Worm (Caenorhabditis elegans) whole organism, young adult: Measurements from ENCODE around the gene ani-2.

ENCODE experiments used
- B0261.1 ChIP-seq: sonication (generic microtip); optimal IDR thresholded peaks from 2 replicates; lab custom pipeline; 2016; ENCODE audit warnings: mild to moderate bottlenecking, missing genetic modification characterization, moderate library complexity, missing compliant biosample characterization
- B0336.3 ChIP-seq: fragments of 200-800 bp; sonication (Bioruptor generic); IDR thresholded peaks from 2 replicates; pipeline ENCODE4 v1.3.6; 2022; ENCODE audit warnings: missing genetic modification characterization, missing compliant biosample characterization
- F49E8.2 ChIP-seq: sonication (generic microtip); optimal IDR thresholded peaks from 3 replicates; lab custom pipeline; 2017; ENCODE audit warnings: missing genetic modification characterization, mild to moderate bottlenecking, missing compliant biosample characterization, antibody characterized with exemption, moderate library complexity; ENCODE audit not compliant: insufficient read depth
- F52B5.7 ChIP-seq: sonication (generic microtip); optimal IDR thresholded peaks from 2 replicates; lab custom pipeline; 2016; ENCODE audit warnings: mild to moderate bottlenecking, missing genetic modification characterization, missing compliant biosample characterization
- F57A8.1 ChIP-seq: fragments of 200-800 bp; sonication (Bioruptor generic); optimal IDR thresholded peaks from 2 replicates; lab custom pipeline; 2018; ENCODE audit warnings: mild to moderate bottlenecking, missing genetic modification characterization, moderate library complexity, missing compliant biosample characterization
- F57C9.4 ChIP-seq: sonication (generic microtip); optimal IDR thresholded peaks from 2 replicates; lab custom pipeline; 2017; ENCODE audit warnings: mild to moderate bottlenecking, missing genetic modification characterization, missing compliant biosample characterization
- K11D2.4 ChIP-seq: fragments of 200-800 bp; sonication (Bioruptor generic); IDR thresholded peaks from 2 replicates; pipeline ENCODE4 v1.3.6; 2022; ENCODE audit warnings: missing genetic modification reagents, missing genetic modification characterization, missing compliant biosample characterization
- T26A5.8 ChIP-seq: sonication (generic microtip); optimal IDR thresholded peaks from 2 replicates; lab custom pipeline; 2016; ENCODE audit warnings: missing genetic modification characterization, missing compliant biosample characterization
- Y56A3A.18 ChIP-seq: fragments of 200-800 bp; sonication (Bioruptor generic); IDR thresholded peaks from 2 replicates; pipeline ENCODE4 v1.3.6; 2022; ENCODE audit warnings: missing genetic modification reagents, missing genetic modification characterization, missing compliant biosample characterization
- Y67H2A.10 ChIP-seq: fragments of 200-800 bp; sonication (Bioruptor generic); conservative IDR thresholded peaks from 2 replicates; pipeline ENCODE4 v1.3.6; 2022; ENCODE audit warnings: missing genetic modification reagents, missing genetic modification characterization, missing compliant biosample characterization
- attf-3 ChIP-seq: fragments of 200-800 bp; sonication (Bioruptor generic); conservative IDR thresholded peaks from 2 replicates; pipeline ENCODE4 v1.3.6; 2022; ENCODE audit warnings: missing genetic modification reagents, missing genetic modification characterization, missing compliant biosample characterization
- attf-5 ChIP-seq: fragments of 200-800 bp; sonication (Bioruptor generic); optimal IDR thresholded peaks from 2 replicates; lab custom pipeline; 2018; ENCODE audit warnings: mild to moderate bottlenecking, missing genetic modification characterization, missing compliant biosample characterization
- attf-6 ChIP-seq: fragments of 200-800 bp; sonication (Bioruptor generic); IDR thresholded peaks from 2 replicates; pipeline ENCODE4 v1.3.6; 2022; ENCODE audit warnings: missing genetic modification reagents, missing genetic modification characterization, missing compliant biosample characterization
- bed-2 ChIP-seq: fragments of 200-800 bp; sonication (Bioruptor generic); IDR thresholded peaks from 2 replicates; pipeline ENCODE4 v1.3.6; 2022; ENCODE audit warnings: missing genetic modification reagents, missing genetic modification characterization, missing compliant biosample characterization
- ceh-58 ChIP-seq: fragments of 200-800 bp; sonication (Bioruptor generic); IDR thresholded peaks from 2 replicates; pipeline ENCODE4 v1.3.6; 2022; ENCODE audit warnings: missing genetic modification characterization, missing compliant biosample characterization
- ceh-79 ChIP-seq: sonication (generic microtip); optimal IDR thresholded peaks from 2 replicates; lab custom pipeline; 2017; ENCODE audit warnings: mild to moderate bottlenecking, missing genetic modification characterization, missing compliant biosample characterization
- chd-7 ChIP-seq: sonication (generic microtip); optimal IDR thresholded peaks from 2 replicates; lab custom pipeline; 2016; ENCODE audit warnings: mild to moderate bottlenecking, missing genetic modification characterization, moderate library complexity, missing compliant biosample characterization
- die-1 ChIP-seq: sonication (generic microtip); optimal IDR thresholded peaks from 2 replicates; lab custom pipeline; 2016; ENCODE audit warnings: missing genotype, mild to moderate bottlenecking, missing genetic modification characterization, missing compliant biosample characterization
- dox-1 ChIP-seq: fragments of 200-800 bp; sonication (Bioruptor generic); IDR thresholded peaks from 2 replicates; pipeline ENCODE4 v1.3.6; 2022; ENCODE audit warnings: missing genetic modification reagents, missing genetic modification characterization, missing compliant biosample characterization
- hlh-12 ChIP-seq: sonication (generic microtip); optimal IDR thresholded peaks from 2 replicates; lab custom pipeline; 2016; ENCODE audit warnings: missing genetic modification characterization, missing compliant biosample characterization
- let-526 ChIP-seq: fragments of 200-800 bp; sonication (Bioruptor generic); IDR thresholded peaks from 2 replicates; pipeline ENCODE4 v1.3.6; 2022; ENCODE audit warnings: missing genetic modification reagents, missing genetic modification characterization, missing compliant biosample characterization
- lin-35 ChIP-seq, 3 experiments: fragments of 150-350 bp in 2 of 3; sonication (generic microtip) in 1 of 3; optimal IDR thresholded peaks; 2 replicates each; lab custom pipeline; 2014 to 2018; ENCODE audit warnings: missing biosample characterization in 3 of 3, missing genetic modification characterization in 3 of 3, missing genetic modification reagents in 3 of 3
- lin-54 ChIP-seq: fragments of 200-800 bp; sonication (Bioruptor generic); optimal IDR thresholded peaks from 2 replicates; lab custom pipeline; 2018; ENCODE audit warnings: mild to moderate bottlenecking, missing genetic modification characterization, missing compliant biosample characterization
- lir-1 ChIP-seq: fragments of 200-800 bp; sonication (Bioruptor generic); conservative IDR thresholded peaks from 2 replicates; pipeline ENCODE4 v1.3.6; 2022; ENCODE audit warnings: missing genetic modification reagents, missing genetic modification characterization, missing compliant biosample characterization
- madf-3 ChIP-seq: fragments of 200-800 bp; sonication (Bioruptor generic); IDR thresholded peaks from 2 replicates; pipeline ENCODE4 v1.3.6; 2022; ENCODE audit warnings: missing genetic modification reagents, missing genetic modification characterization, missing compliant biosample characterization
- mes-4 ChIP-seq: sonication (generic microtip); optimal IDR thresholded peaks from 2 replicates; lab custom pipeline; 2016; ENCODE audit warnings: missing genotype, missing genetic modification characterization, missing compliant biosample characterization
- nfya-1 ChIP-seq: sonication (generic microtip); optimal IDR thresholded peaks from 2 replicates; lab custom pipeline; 2017; ENCODE audit warnings: antibody characterized with exemption, missing compliant biosample characterization, missing genetic modification characterization, borderline replicate concordance; ENCODE audit not compliant: insufficient read depth
- rcor-1 ChIP-seq: fragments of 200-800 bp; sonication (Bioruptor generic); IDR thresholded peaks from 2 replicates; pipeline ENCODE4 v1.3.6; 2022; ENCODE audit warnings: missing genetic modification reagents, missing genetic modification characterization, missing compliant biosample characterization
- repo-1 ChIP-seq: sonication (generic microtip); optimal IDR thresholded peaks from 2 replicates; lab custom pipeline; 2017; ENCODE audit warnings: mild to moderate bottlenecking, missing genetic modification characterization, missing compliant biosample characterization
- rpc-1 ChIP-seq, 2 experiments: fragments of 150-350 bp in 1 of 2; sonication (generic microtip) in 1 of 2; optimal IDR thresholded peaks; 2 replicates each; lab custom pipeline; 2014 to 2018; ENCODE audit warnings: missing biosample characterization in 1 of 2, missing genetic modification characterization in 1 of 2, missing genetic modification reagents in 1 of 2, missing genotype in 1 of 2
- snpc-3.4 ChIP-seq: sonication (generic microtip); optimal IDR thresholded peaks from 2 replicates; lab custom pipeline; 2017; ENCODE audit warnings: missing genetic modification characterization, mild to moderate bottlenecking, missing compliant biosample characterization, antibody characterized with exemption, moderate library complexity, missing genotype, missing genetic modification reagents
- snpc-4 ChIP-seq, 5 experiments: fragments of 150-350 bp in 1 of 5; sonication (generic microtip) in 4 of 5; optimal IDR thresholded peaks; 2 replicates each; lab custom pipeline; 2014 to 2018; ENCODE audit warnings: missing genetic modification characterization in 5 of 5, missing biosample characterization in 3 of 5, antibody characterized with exemption in 2 of 5, mild to moderate bottlenecking in 2 of 5, missing compliant biosample characterization in 2 of 5, missing genotype in 2 of 5, moderate library complexity in 2 of 5, missing genetic modification reagents in 1 of 5
- sptf-2 ChIP-seq: fragments of 200-800 bp; sonication (Bioruptor generic); optimal IDR thresholded peaks from 2 replicates; lab custom pipeline; 2018; ENCODE audit warnings: mild to moderate bottlenecking, missing genetic modification characterization, missing compliant biosample characterization
- tbp1 ChIP-seq: fragments of 200-800 bp; sonication (Bioruptor generic); optimal IDR thresholded peaks from 2 replicates; lab custom pipeline; 2018; ENCODE audit warnings: mild to moderate bottlenecking, missing genetic modification characterization, missing compliant biosample characterization
- tbx-9 ChIP-seq: sonication (generic microtip); optimal IDR thresholded peaks from 2 replicates; lab custom pipeline; 2016; ENCODE audit warnings: borderline replicate concordance, missing genetic modification characterization, inconsistent platforms, missing compliant biosample characterization
- unc-62 ChIP-seq: fragments of 150-350 bp; optimal IDR thresholded peaks from 2 replicates; lab custom pipeline; 2014; ENCODE audit warnings: missing biosample characterization, missing genetic modification reagents, missing genetic modification characterization
- ztf-25 ChIP-seq: fragments of 200-800 bp; sonication (Bioruptor generic); IDR thresholded peaks from 2 replicates; pipeline ENCODE4 v1.3.6; 2022; ENCODE audit warnings: missing genetic modification reagents, missing genetic modification characterization, missing compliant biosample characterization
- ztf-26 ChIP-seq: sonication (generic microtip); optimal IDR thresholded peaks from 2 replicates; lab custom pipeline; 2017; ENCODE audit warnings: missing genetic modification characterization, missing compliant biosample characterization
- ztf-6 ChIP-seq: fragments of 200-800 bp; sonication (Bioruptor generic); IDR thresholded peaks from 2 replicates; pipeline ENCODE4 v1.3.6; 2022; ENCODE audit warnings: missing genetic modification reagents, missing genetic modification characterization, missing compliant biosample characterization

Gene ani-2

DNA sequence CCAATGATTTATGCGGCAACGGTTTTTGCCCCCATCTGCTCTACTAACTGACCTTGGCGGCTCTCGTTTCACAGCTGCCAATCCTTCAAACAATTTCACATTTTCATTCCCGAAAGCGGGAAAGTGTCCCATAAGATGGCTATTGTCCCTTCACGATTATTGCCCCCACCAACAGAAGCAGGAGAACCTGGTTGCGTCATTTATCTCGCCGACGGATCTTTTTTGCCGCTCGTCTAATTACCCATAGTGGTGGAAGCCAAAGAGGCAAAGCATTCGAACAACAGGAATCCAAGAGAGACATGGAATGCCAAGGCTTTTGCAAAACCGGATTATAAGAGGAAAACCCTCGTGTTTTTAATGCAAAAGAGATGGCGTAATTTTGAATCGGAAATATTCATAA lies 43.9 kb upstream of the ani-2 start:
- TF ChIP-seq mes-4 (tag; lab: Kevin White, UChicago) (no peak), B0336.3 (GFP tag; lab: Robert Waterston, UW) (no peak), chd-7 (tag; lab: Kevin White, UChicago) (no peak), dox-1 (GFP tag; lab: Robert Waterston, UW) (no peak), let-526 (no peak), ceh-58 (no peak), nfya-1 (tag; lab: Kevin White, UChicago) (no peak), F49E8.2 (tag; lab: Kevin White, UChicago) (no peak), die-1 (tag; lab: Kevin White, UChicago) (no peak), ztf-6 (GFP tag; lab: Robert Waterston, UW) (no peak), lin-54 (GFP tag; lab: Kevin White, UChicago) (no peak), rcor-1 (no peak), madf-3 (GFP tag; lab: Robert Waterston, UW) (no peak)

DNA sequence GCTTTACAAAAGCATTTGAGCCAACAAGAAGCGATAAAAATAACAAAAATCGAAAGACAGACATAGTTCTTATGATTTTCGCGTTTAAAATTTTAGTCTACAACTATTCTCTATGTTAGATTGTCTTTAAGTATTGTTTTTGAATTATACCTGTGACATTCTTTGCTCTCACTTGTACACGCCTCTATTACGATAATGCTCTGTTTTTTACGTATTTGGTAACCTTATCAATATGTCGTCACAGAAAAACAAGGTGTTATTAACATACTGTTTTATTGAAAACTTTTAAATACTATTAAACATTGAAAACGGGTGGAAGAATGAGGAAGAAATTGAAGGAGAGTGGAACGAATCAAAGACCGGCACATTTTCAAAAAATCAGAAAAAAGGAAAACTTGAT lies 42.1 kb upstream of the ani-2 start, which contains the start of gene spp-11:
Gene spp-11, minus strand, starts transcription at position 101 of the 400 bp plus-strand sequence.
- no peak for TF ChIP-seq lir-1
- TF ChIP-seq unc-62 = no peak
- no peak for TF ChIP-seq F52B5.7 (tag; lab: Kevin White, UChicago)
- TF ChIP-seq ceh-79 (tag; lab: Kevin White, UChicago) = no peak
- no peak for TF ChIP-seq F57A8.1 (GFP tag; lab: Kevin White, UChicago)
- TF ChIP-seq ztf-26 (tag; lab: Kevin White, UChicago) = no peak
- no peak for TF ChIP-seq attf-3 (GFP tag; lab: Robert Waterston, UW)
- no peak for TF ChIP-seq rpc-1 (optimal IDR thresholded peaks at IDR 0.05; lab: Kevin White, UChicago)
- no peak for TF ChIP-seq rpc-1 (tag; optimal IDR thresholded peaks at IDR 0.05; lab: Kevin White, UChicago)
- TF ChIP-seq tbp1 (GFP tag; lab: Kevin White, UChicago) = no peak
- TF ChIP-seq repo-1 (tag; lab: Kevin White, UChicago) = no peak
- no peak for TF ChIP-seq sptf-2
- no peak for TF ChIP-seq K11D2.4 (GFP tag; lab: Robert Waterston, UW)
- no peak for TF ChIP-seq B0261.1 (tag; lab: Kevin White, UChicago)
- TF ChIP-seq lin-35 (GFP tag; optimal IDR thresholded peaks at IDR 0.05; lab: Kevin White, UChicago) = no peak
- TF ChIP-seq bed-2 (GFP tag; lab: Robert Waterston, UW) = no peak
- TF ChIP-seq hlh-12 (tag; lab: Kevin White, UChicago) = no peak
- TF ChIP-seq tbx-9 (tag; lab: Kevin White, UChicago) = no peak
- TF ChIP-seq snpc-3.4 (tag; lab: Kevin White, UChicago) = no peak
- TF ChIP-seq ztf-25 (GFP tag; lab: Robert Waterston, UW) = no peak
- no peak for TF ChIP-seq rcor-1

DNA sequence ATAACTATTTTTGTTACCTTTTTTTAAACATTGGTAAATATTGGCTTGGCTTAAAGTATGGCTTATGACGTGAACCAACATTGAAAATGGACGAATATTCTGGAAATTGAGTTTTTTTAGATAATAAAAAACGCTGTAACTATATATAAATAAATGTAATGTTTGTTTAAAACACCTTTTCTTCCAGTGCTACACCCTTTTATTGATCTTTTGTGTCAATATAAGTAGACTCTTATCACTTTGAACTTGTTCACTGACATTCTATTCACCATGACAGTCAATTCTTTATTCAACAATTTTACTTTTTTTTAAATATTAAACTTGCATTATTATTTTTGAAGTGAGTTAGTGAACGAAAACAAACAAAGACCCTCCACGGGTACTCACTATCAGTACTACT lies 38.1 kb upstream of the ani-2 start, which contains the start of gene T25D10.1:
Gene T25D10.1, plus strand, starts transcription at position 169 of the 400 bp plus-strand sequence.
- TF ChIP-seq attf-6 (GFP tag; lab: Robert Waterston, UW) (no peak), Y56A3A.18 (GFP tag; lab: Robert Waterston, UW) (no peak), T26A5.8 (no peak), F57C9.4 (tag; lab: Kevin White, UChicago) (no peak), ceh-79 (tag; lab: Kevin White, UChicago) (no peak), attf-5 (GFP tag; lab: Kevin White, UChicago) (no peak), K11D2.4 (GFP tag; lab: Robert Waterston, UW) (no peak), lin-54 (GFP tag; lab: Kevin White, UChicago) (no peak), snpc-4 (GFP tag; optimal IDR thresholded peaks at IDR 0.05; lab: Kevin White, UChicago) (no peak), snpc-4 (tag; optimal IDR thresholded peaks at IDR 0.05; lab: Kevin White, UChicago) (no peak), Y67H2A.10 (no peak)
